Worm (Caenorhabditis elegans): ENCODE data around the gene let-711.

Gene let-711

DNA sequence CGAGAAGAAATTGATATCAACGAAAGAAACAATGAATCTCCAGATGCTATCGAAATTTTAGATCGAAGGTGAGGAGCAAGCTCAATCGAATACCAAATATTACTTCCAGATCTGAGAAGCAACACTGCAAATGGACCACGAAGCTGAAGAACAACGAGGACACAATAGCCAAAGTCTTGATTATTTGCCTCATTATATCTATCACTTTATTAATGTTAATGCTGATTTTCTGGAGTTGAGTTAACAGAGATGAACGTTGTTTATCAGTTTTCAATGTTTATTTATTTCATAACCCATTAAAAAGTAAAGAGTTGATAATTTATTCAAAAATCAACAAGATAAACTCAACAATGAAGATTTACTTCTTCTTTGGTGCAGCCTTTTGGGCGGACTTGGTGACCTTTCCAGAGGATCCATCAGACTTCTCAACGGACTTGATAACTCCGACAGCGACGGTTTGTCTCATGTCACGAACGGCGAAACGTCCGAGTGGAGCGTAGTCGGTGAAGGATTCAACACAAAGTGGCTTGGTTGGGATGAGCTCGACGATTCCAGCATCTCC is 23.3 kb downstream of the let-711 start:
- TF ChIP-seq dmd-4 (tag; optimal IDR thresholded peaks at IDR 0.05; ENCODE audit: borderline replicate concordance) (no peak), gmeb-2 (tag; optimal IDR thresholded peaks at IDR 0.05) (no peak), che-1 (tag; optimal IDR thresholded peaks at IDR 0.05) (no peak), hlh-6 (tag; optimal IDR thresholded peaks at IDR 0.05) (no peak), tbx-7 (tag; optimal IDR thresholded peaks at IDR 0.05) (no peak), pha-2 (tag; optimal IDR thresholded peaks at IDR 0.05) (no peak), lim-6 (tag; optimal IDR thresholded peaks at IDR 0.05) (no peak), Y22D7AL.16 (tag; optimal IDR thresholded peaks at IDR 0.05) (no peak), syd-9 (tag; optimal IDR thresholded peaks at IDR 0.05) (no peak)

DNA sequence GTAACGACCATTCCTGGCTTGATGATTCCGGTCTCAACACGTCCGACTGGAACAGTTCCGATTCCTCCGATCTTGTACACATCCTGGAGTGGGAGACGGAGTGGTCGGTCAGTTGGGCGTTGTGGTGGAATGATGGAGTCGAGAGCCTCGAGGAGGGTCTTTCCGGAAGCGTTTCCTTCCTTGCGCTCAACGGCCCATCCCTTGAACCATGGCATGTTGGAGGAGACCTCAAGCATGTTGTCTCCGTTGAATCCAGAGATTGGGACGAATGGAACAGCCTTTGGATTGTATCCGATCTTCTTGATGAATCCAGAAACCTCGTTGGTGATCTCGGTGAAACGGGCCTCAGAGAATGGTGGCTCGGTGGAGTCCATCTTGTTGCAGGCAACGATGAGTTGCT is 24.2 kb downstream of the let-711 start:
- TF ChIP-seq nhr-11 (tag; optimal IDR thresholded peaks at IDR 0.05) = no peak
- TF ChIP-seq K02D7.2 (tag; optimal IDR thresholded peaks at IDR 0.05) = no peak
- TF ChIP-seq unc-3 (GFP tag; conservative IDR thresholded peaks at IDR 0.05) = no peak
- TF ChIP-seq unc-3 (tag; optimal IDR thresholded peaks at IDR 0.05) = no peak
- no peak for TF ChIP-seq tbx-7 (tag; optimal IDR thresholded peaks at IDR 0.05)
- no peak for TF ChIP-seq T23F11.4 (GFP tag; optimal IDR thresholded peaks at IDR 0.05)
- TF ChIP-seq ceh-30 (tag; optimal IDR thresholded peaks at IDR 0.05) = no peak
- TF ChIP-seq che-1 (tag; optimal IDR thresholded peaks at IDR 0.05) = no peak
- TF ChIP-seq elt-2 (tag; optimal IDR thresholded peaks at IDR 0.05) = no peak
- TF ChIP-seq ttx-3 (tag; optimal IDR thresholded peaks at IDR 0.05) = no peak
- TF ChIP-seq sox-2 (GFP tag; IDR thresholded peaks at IDR 0.05) = no peak
- no peak for TF ChIP-seq pax-1 (tag; optimal IDR thresholded peaks at IDR 0.05)
- TF ChIP-seq lim-6 (tag; optimal IDR thresholded peaks at IDR 0.05) = no peak

DNA sequence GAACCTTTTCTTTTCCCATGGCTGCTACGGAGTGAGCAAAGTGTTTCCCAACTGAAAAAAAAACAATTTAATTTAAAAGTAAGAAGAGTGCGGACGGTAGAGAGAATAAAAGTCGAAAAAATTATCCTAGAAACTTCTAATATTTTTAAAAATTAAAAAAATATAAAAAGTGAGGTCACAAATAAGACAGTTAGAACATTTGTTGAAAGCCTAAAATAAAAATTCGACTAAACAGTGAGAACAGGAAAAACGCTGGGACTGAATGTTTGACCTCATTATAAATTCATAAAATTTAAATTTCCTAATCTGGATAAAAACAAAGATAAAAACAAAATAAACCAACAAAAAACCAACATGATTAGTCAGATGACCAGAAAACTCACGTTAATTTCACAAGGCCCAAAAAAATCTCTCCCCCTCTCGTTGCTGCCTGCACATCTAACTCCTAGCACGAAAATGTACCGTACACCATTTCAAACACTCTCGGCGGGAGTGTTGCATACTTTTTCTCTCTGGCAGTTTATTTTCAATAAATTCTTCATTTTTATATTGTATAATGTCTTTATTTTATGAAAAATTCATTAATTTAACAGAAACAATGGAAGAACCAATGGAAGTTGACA is 25.3 kb downstream of the let-711 start, which contains the start of the genes eef-1A.1 and rfc-4:
Gene eef-1A.1 (minus strand): TSS at position 51 of the 623 bp plus-strand sequence.
Gene rfc-4 (plus strand): TSS at position 592 of the 623 bp plus-strand sequence.
- peak; percentile 44; the same call in 1 of the 2 replicates for TF ChIP-seq unc-3 (GFP tag; conservative IDR thresholded peaks at IDR 0.05)
- TF ChIP-seq unc-3 (tag; optimal IDR thresholded peaks at IDR 0.05) = no peak
- peak; percentile 97 for TF ChIP-seq pax-1 (tag; optimal IDR thresholded peaks at IDR 0.05)
- no peak for TF ChIP-seq ceh-45 (GFP tag; IDR thresholded peaks at IDR 0.05)
- TF ChIP-seq C08G9.2 (tag; optimal IDR thresholded peaks at IDR 0.05) = peak; percentile 51
- TF ChIP-seq K09A11.1 (tag; optimal IDR thresholded peaks at IDR 0.05; ENCODE audit: insufficient read depth) = peak; percentile 63
- TF ChIP-seq Y22D7AL.16 (tag; optimal IDR thresholded peaks at IDR 0.05) = no peak
- TF ChIP-seq hlh-13 (GFP tag; optimal IDR thresholded peaks at IDR 0.05) = no peak
- peak; percentile 73 for TF ChIP-seq ceh-34 (tag; optimal IDR thresholded peaks at IDR 0.05)
- peak; percentile 68 for TF ChIP-seq unc-86 (tag; optimal IDR thresholded peaks at IDR 0.05)
- TF ChIP-seq lim-6 (tag; optimal IDR thresholded peaks at IDR 0.05) = no peak
- TF ChIP-seq hlh-8 (tag; optimal IDR thresholded peaks at IDR 0.05) = peak; percentile 19
- peak; percentile 72 for TF ChIP-seq dve-1 (tag; optimal IDR thresholded peaks at IDR 0.05)
- TF ChIP-seq pros-1 (tag; optimal IDR thresholded peaks at IDR 0.05) = peak; percentile 68
- peak; percentile 22 for TF ChIP-seq ceh-48 (tag; optimal IDR thresholded peaks at IDR 0.05)
- peak; percentile 95 for TF ChIP-seq unc-55 (GFP tag; optimal IDR thresholded peaks at IDR 0.05)
- TF ChIP-seq dmd-4 (tag; optimal IDR thresholded peaks at IDR 0.05; ENCODE audit: borderline replicate concordance) = no peak
- no peak for TF ChIP-seq ceh-22 (tag; optimal IDR thresholded peaks at IDR 0.05)
- peak; percentile 36 for TF ChIP-seq F13H6.1 (tag; optimal IDR thresholded peaks at IDR 0.05)
- peak; percentile 59 for TF ChIP-seq ttx-3 (tag; optimal IDR thresholded peaks at IDR 0.05)
- peak; percentile 94 for TF ChIP-seq hlh-30 (tag; optimal IDR thresholded peaks at IDR 0.05; ENCODE audit: insufficient read depth)
- peak; percentile 48; the same call in 1 of the 2 replicates for TF ChIP-seq sox-2 (GFP tag; IDR thresholded peaks at IDR 0.05)
- TF ChIP-seq ceh-31 (tag; optimal IDR thresholded peaks at IDR 0.05) = peak; percentile 74
- peak; percentile 76 for TF ChIP-seq ceh-18 (tag; optimal IDR thresholded peaks at IDR 0.05)
- TF ChIP-seq zip-5 (tag; optimal IDR thresholded peaks at IDR 0.05) = peak; percentile 24
- TF ChIP-seq pha-2 (tag; optimal IDR thresholded peaks at IDR 0.05) = peak; percentile 0
- TF ChIP-seq elt-2 (tag; optimal IDR thresholded peaks at IDR 0.05) = peak; percentile 71
- peak; percentile 40 for TF ChIP-seq ceh-30 (tag; optimal IDR thresholded peaks at IDR 0.05)
- no peak for TF ChIP-seq ceh-19 (GFP tag; optimal IDR thresholded peaks at IDR 0.05)
- peak; percentile 36 for TF ChIP-seq sox-4 (tag; optimal IDR thresholded peaks at IDR 0.05)
- TF ChIP-seq che-1 (tag; optimal IDR thresholded peaks at IDR 0.05) = no peak
- no peak for TF ChIP-seq pat-9 (tag; optimal IDR thresholded peaks at IDR 0.05)
- peak; percentile 55 for TF ChIP-seq ceh-14 (tag; optimal IDR thresholded peaks at IDR 0.05)
- no peak for TF ChIP-seq nhr-11 (tag; optimal IDR thresholded peaks at IDR 0.05)
- no peak for TF ChIP-seq T23F11.4 (GFP tag; optimal IDR thresholded peaks at IDR 0.05)
- TF ChIP-seq pag-3 (tag; optimal IDR thresholded peaks at IDR 0.05; ENCODE audit: borderline replicate concordance) = no peak
- TF ChIP-seq ama-1 (optimal IDR thresholded peaks at IDR 0.05) = no peak
- no peak for TF ChIP-seq hlh-15 (tag; optimal IDR thresholded peaks at IDR 0.05)
- TF ChIP-seq fkh-10 (GFP tag; optimal IDR thresholded peaks at IDR 0.05) = no peak
- no peak for TF ChIP-seq nhr-232 (tag; optimal IDR thresholded peaks at IDR 0.05)

All from whole organism, late embryonic.